Fruit fly (Drosophila melanogaster): ENCODE measurements around the gene CG2871.
A peak's percentile ranks its signal among the peaks of the same experiment; 100 is the strongest.

The CG2871 gene

dm6 chrX:4762267-4762666 lies 14.9 kb downstream of the CG2871 start (continued):
- peak; percentile 13 for TF ChIP-seq Oli (tag; optimal IDR thresholded peaks at IDR 0.05)
- TF ChIP-seq Ets97D (GFP tag; optimal IDR thresholded peaks at IDR 0.05) = no peak
- TF ChIP-seq CG9215 (GFP tag; IDR thresholded peaks at IDR 0.05) = 0 out of 2 replicates have a peak, but pooled peaks have one; percentile 6
- peak; percentile 21 for TF ChIP-seq CG15514 (GFP tag; optimal IDR thresholded peaks at IDR 0.05)
- peak; percentile 54 for TF ChIP-seq CG2120 (GFP tag; optimal IDR thresholded peaks at IDR 0.05)
- peak; percentile 35 for TF ChIP-seq phol (tag; optimal IDR thresholded peaks at IDR 0.05)
- no peak for TF ChIP-seq jumu (GFP tag; optimal IDR thresholded peaks at IDR 0.05)
- TF ChIP-seq Gsc (GFP tag; IDR thresholded peaks at IDR 0.05) = no peak
- peak; percentile 48 for TF ChIP-seq Rfx (GFP tag; IDR thresholded peaks at IDR 0.05)
- no peak for TF ChIP-seq kni (GFP tag; optimal IDR thresholded peaks at IDR 0.05)
- peak; percentile 52 for TF ChIP-seq Hmr (GFP tag; optimal IDR thresholded peaks at IDR 0.05)
- peak; percentile 32 for TF ChIP-seq CG7839 (tag; optimal IDR thresholded peaks at IDR 0.05)
- TF ChIP-seq dysf (GFP tag; IDR thresholded peaks at IDR 0.05) = 0 out of 3 replicates have a peak, but pooled peaks have one; percentile 23
- peak; percentile 26 for TF ChIP-seq CG9817 (tag; optimal IDR thresholded peaks at IDR 0.05)
- no peak for TF ChIP-seq amos (GFP tag; IDR thresholded peaks at IDR 0.05; ENCODE audit: partially characterized antibody)
- no peak for TF ChIP-seq toy (GFP tag; IDR thresholded peaks at IDR 0.05)
- TF ChIP-seq HLH4C (GFP tag; IDR thresholded peaks at IDR 0.05; ENCODE audit: partially characterized antibody) = no peak
- TF ChIP-seq Side (GFP tag; optimal IDR thresholded peaks at IDR 0.05) = no peak
- TF ChIP-seq lilli (GFP tag; optimal IDR thresholded peaks at IDR 0.05) = peak; percentile 40
- TF ChIP-seq Hey (tag; optimal IDR thresholded peaks at IDR 0.05) = no peak
- no peak for TF ChIP-seq CG6765 (GFP tag; optimal IDR thresholded peaks at IDR 0.05)
- TF ChIP-seq CG10147 (GFP tag; optimal IDR thresholded peaks at IDR 0.05) = peak; percentile 35
- TF ChIP-seq BtbVII (GFP tag; optimal IDR thresholded peaks at IDR 0.05) = no peak
- no peak for TF ChIP-seq Asciz (GFP tag; optimal IDR thresholded peaks at IDR 0.05)
- no peak for TF ChIP-seq hb (GFP tag; IDR thresholded peaks at IDR 0.05; ENCODE audit: partially characterized antibody)
- no peak for TF ChIP-seq Dad (GFP tag; optimal IDR thresholded peaks at IDR 0.05)
- no peak for TF ChIP-seq Elba2 (GFP tag; optimal IDR thresholded peaks at IDR 0.05)
- TF ChIP-seq gro (GFP tag; optimal IDR thresholded peaks at IDR 0.05) = no peak
- TF ChIP-seq CG34376 (GFP tag; optimal IDR thresholded peaks at IDR 0.05) = no peak
- no peak for TF ChIP-seq zfh1 (GFP tag; IDR thresholded peaks at IDR 0.05)
- no peak for TF ChIP-seq ssp (GFP tag; IDR thresholded peaks at IDR 0.05)
- TF ChIP-seq Xrp1 (GFP tag; IDR thresholded peaks at IDR 0.05) = no peak
- no peak for TF ChIP-seq Mes4 (GFP tag; optimal IDR thresholded peaks at IDR 0.05)
- TF ChIP-seq pb (GFP tag; optimal IDR thresholded peaks at IDR 0.05) = no peak
- TF ChIP-seq CG12071 (GFP tag; optimal IDR thresholded peaks at IDR 0.05) = no peak
- TF ChIP-seq CG17385 (GFP tag; optimal IDR thresholded peaks at IDR 0.05) = peak; percentile 24
- TF ChIP-seq gem (tag; optimal IDR thresholded peaks at IDR 0.05) = peak; percentile 60
- peak; percentile 20 for TF ChIP-seq ATbp (GFP tag; optimal IDR thresholded peaks at IDR 0.05)
- no peak for TF ChIP-seq B-H2 (GFP tag; optimal IDR thresholded peaks at IDR 0.05)
- TF ChIP-seq Mad (GFP tag; optimal IDR thresholded peaks at IDR 0.05) = no peak
- no peak for TF ChIP-seq sna (GFP tag; IDR thresholded peaks at IDR 0.05; ENCODE audit: partially characterized antibody)
- no peak for TF ChIP-seq CG9797 (GFP tag; optimal IDR thresholded peaks at IDR 0.05)
- no peak for TF ChIP-seq CG14050 (GFP tag; IDR thresholded peaks at IDR 0.05)
- TF ChIP-seq gfzf (GFP tag; optimal IDR thresholded peaks at IDR 0.05) = no peak
- peak; percentile 20; the same call in 1 of the 2 replicates for TF ChIP-seq H2.0 (GFP tag; IDR thresholded peaks at IDR 0.05)
- no peak for TF ChIP-seq Sin3A (optimal IDR thresholded peaks at IDR 0.05)
- TF ChIP-seq CG11093 (GFP tag; IDR thresholded peaks at IDR 0.05) = 0 out of 3 replicates have a peak, but pooled peaks have one; percentile 25
- no peak for TF ChIP-seq lbe (GFP tag; optimal IDR thresholded peaks at IDR 0.05)
- no peak for TF ChIP-seq gt (GFP tag; IDR thresholded peaks at IDR 0.05)
- TF ChIP-seq Fer1 (GFP tag; optimal IDR thresholded peaks at IDR 0.05) = peak; percentile 54
- TF ChIP-seq lab (GFP tag; optimal IDR thresholded peaks at IDR 0.05) = peak; percentile 69
